Fruit fly (Drosophila melanogaster) whole organism, embryonic: ENCODE measurements around the gene idc.

Experiments
- Abd-B ChIP-seq: fragments of 200-800 bp; sonication (Bioruptor generic); optimal IDR thresholded peaks from 2 replicates; lab custom pipeline; 2018; ENCODE audit warnings: missing biosample characterization, mild to moderate bottlenecking, missing genetic modification characterization, moderate library complexity
- Adf1 ChIP-seq: fragments of 200-800 bp; sonication (Bioruptor generic); IDR thresholded peaks from 2 replicates; pipeline ENCODE4 v1.3.6; 2022; ENCODE audit warnings: missing biosample characterization, missing genetic modification characterization
- Antp ChIP-seq: fragments of 200-800 bp; sonication (Bioruptor generic); optimal IDR thresholded peaks from 3 replicates; lab custom pipeline; 2016; ENCODE audit warnings: missing biosample characterization, missing genetic modification characterization
- BtbVII ChIP-seq: fragments of 200-800 bp; sonication (Bioruptor generic); optimal IDR thresholded peaks from 3 replicates; lab custom pipeline; 2017; ENCODE audit warnings: missing biosample characterization, mild to moderate bottlenecking, missing genetic modification characterization
- CG10147 ChIP-seq: fragments of 200-800 bp; sonication (Bioruptor generic); optimal IDR thresholded peaks from 2 replicates; lab custom pipeline; 2019; ENCODE audit warnings: missing biosample characterization, mild to moderate bottlenecking, missing genetic modification characterization, moderate library complexity
- CG10366 ChIP-seq: fragments of 200-800 bp; sonication (Bioruptor generic); IDR thresholded peaks from 2 replicates; pipeline ENCODE4 v1.3.6; 2022; ENCODE audit warnings: missing biosample characterization, missing genetic modification characterization
- CG10979 ChIP-seq: fragments of 200-800 bp; sonication (Bioruptor generic); optimal IDR thresholded peaks from 2 replicates; lab custom pipeline; 2018; ENCODE audit warnings: missing biosample characterization, mild to moderate bottlenecking, missing genetic modification characterization, moderate library complexity
- CG11085 ChIP-seq: fragments of 200-800 bp; sonication (Bioruptor generic); IDR thresholded peaks from 2 replicates; pipeline ENCODE4 v1.3.6; 2022; ENCODE audit warnings: missing biosample characterization, missing genetic modification characterization
- CG11723 ChIP-seq: fragments of 200-800 bp; sonication (Bioruptor generic); optimal IDR thresholded peaks from 2 replicates; lab custom pipeline; 2017; ENCODE audit warnings: missing biosample characterization, mild to moderate bottlenecking, missing genetic modification characterization
- CG15479 ChIP-seq: fragments of 200-800 bp; sonication (Bioruptor generic); optimal IDR thresholded peaks from 3 replicates; lab custom pipeline; 2019; ENCODE audit warnings: missing biosample characterization, mild to moderate bottlenecking, missing genetic modification characterization, moderate library complexity
- CG16815 ChIP-seq: fragments of 200-800 bp; sonication (Bioruptor generic); optimal IDR thresholded peaks from 3 replicates; lab custom pipeline; 2017; ENCODE audit warnings: missing biosample characterization, mild to moderate bottlenecking, missing genetic modification characterization
- CG17328 ChIP-seq: fragments of 200-800 bp; sonication (Bioruptor generic); IDR thresholded peaks from 2 replicates; pipeline ENCODE4 v1.3.6; 2022; ENCODE audit warnings: missing biosample characterization, missing genetic modification characterization
- CG17361 ChIP-seq: fragments of 200-800 bp; sonication (Bioruptor generic); IDR thresholded peaks from 3 replicates; pipeline ENCODE4 v1.3.6; 2022; ENCODE audit warnings: missing biosample characterization, missing genetic modification characterization
- CG1832 ChIP-seq: fragments of 200-800 bp; sonication (Bioruptor generic); optimal IDR thresholded peaks from 2 replicates; lab custom pipeline; 2017; ENCODE audit warnings: missing biosample characterization, mild to moderate bottlenecking, missing genetic modification characterization, inconsistent platforms
- CG18764 ChIP-seq: fragments of 200-800 bp; sonication (Bioruptor generic); optimal IDR thresholded peaks from 3 replicates; lab custom pipeline; 2016; ENCODE audit warnings: missing biosample characterization, missing genetic modification characterization
- CG34422 ChIP-seq: fragments of 200-800 bp; sonication (Bioruptor generic); IDR thresholded peaks from 3 replicates; pipeline ENCODE4 v1.3.6; 2022; ENCODE audit warnings: missing biosample characterization, missing genetic modification characterization
- CG3726 ChIP-seq: fragments of 200-800 bp; sonication (Bioruptor generic); IDR thresholded peaks from 3 replicates; pipeline ENCODE4, ENCODE4 v1.3.6; 2022; ENCODE audit warnings: missing biosample characterization, missing genetic modification characterization
- CG4424 ChIP-seq: fragments of 200-800 bp; sonication (Bioruptor generic); optimal IDR thresholded peaks from 3 replicates; lab custom pipeline; 2016; ENCODE audit warnings: missing biosample characterization, missing genetic modification characterization
- CG4730 ChIP-seq: fragments of 200-800 bp; sonication (Bioruptor generic); IDR thresholded peaks from 2 replicates; pipeline ENCODE4 v1.3.6; 2022; ENCODE audit warnings: missing biosample characterization, missing genetic modification characterization
- CG4854 ChIP-seq: fragments of 200-800 bp; sonication (Bioruptor generic); optimal IDR thresholded peaks from 2 replicates; lab custom pipeline; 2016; ENCODE audit warnings: missing biosample characterization, missing genetic modification characterization, inconsistent platforms
- CG6175 ChIP-seq: fragments of 200-800 bp; sonication (Bioruptor generic); IDR thresholded peaks from 3 replicates; pipeline ENCODE4 v1.3.6; 2022; ENCODE audit warnings: missing biosample characterization, missing genetic modification characterization
- CG6689 ChIP-seq: fragments of 200-800 bp; sonication (Bioruptor generic); IDR thresholded peaks from 2 replicates; pipeline ENCODE4 v1.3.6; 2022; ENCODE audit warnings: missing biosample characterization, missing genetic modification characterization
- CG6765 ChIP-seq: fragments of 200-800 bp; sonication (Bioruptor generic); optimal IDR thresholded peaks from 3 replicates; lab custom pipeline; 2017; ENCODE audit warnings: missing biosample characterization, mild to moderate bottlenecking, missing genetic modification characterization
- CG6791 ChIP-seq: fragments of 200-800 bp; sonication (Bioruptor generic); IDR thresholded peaks from 3 replicates; pipeline ENCODE4 v1.3.6; 2022; ENCODE audit warnings: missing biosample characterization, missing genetic modification characterization; ENCODE audit not compliant: partially characterized antibody
- CG7357 ChIP-seq: fragments of 200-800 bp; sonication (Bioruptor generic); IDR thresholded peaks from 3 replicates; pipeline ENCODE4 v1.3.6; 2022; ENCODE audit warnings: missing biosample characterization, missing genetic modification characterization
- CG7372 ChIP-seq: fragments of 200-800 bp; sonication (Bioruptor generic); IDR thresholded peaks from 2 replicates; pipeline ENCODE4 v1.3.6; 2022; ENCODE audit warnings: missing biosample characterization, missing genetic modification characterization
- CG9609 ChIP-seq: fragments of 200-800 bp; sonication (Bioruptor generic); optimal IDR thresholded peaks from 3 replicates; lab custom pipeline; 2016; ENCODE audit warnings: missing biosample characterization, missing genetic modification characterization
- CG9817 ChIP-seq: fragments of 200-800 bp; sonication (Bioruptor generic); optimal IDR thresholded peaks from 2 replicates; lab custom pipeline; 2018; ENCODE audit warnings: missing biosample characterization, mild to moderate bottlenecking, missing genetic modification characterization, moderate library complexity
- Dek ChIP-seq: fragments of 200-800 bp; sonication (Bioruptor generic); optimal IDR thresholded peaks from 3 replicates; lab custom pipeline; 2019; ENCODE audit warnings: missing biosample characterization, mild to moderate bottlenecking, missing genetic modification characterization, moderate library complexity
- Dll ChIP-seq: fragments of 200-800 bp; sonication (Bioruptor generic); IDR thresholded peaks from 4 replicates; pipeline ENCODE4 v1.3.6; 2022; ENCODE audit warnings: missing biosample characterization, missing genetic modification characterization; ENCODE audit not compliant: partially characterized antibody
- Elba2 ChIP-seq: fragments of 200-800 bp; sonication (Bioruptor generic); optimal IDR thresholded peaks from 3 replicates; lab custom pipeline; 2016; ENCODE audit warnings: missing biosample characterization, missing genetic modification characterization
- Fer1 ChIP-seq: fragments of 200-800 bp; sonication (Bioruptor generic); optimal IDR thresholded peaks from 2 replicates; lab custom pipeline; 2017; ENCODE audit warnings: missing biosample characterization, mild to moderate bottlenecking, missing genetic modification characterization
- Fer3 ChIP-seq: fragments of 200-800 bp; sonication (Bioruptor generic); optimal IDR thresholded peaks from 2 replicates; lab custom pipeline; 2018; ENCODE audit warnings: missing biosample characterization, mild to moderate bottlenecking, missing genetic modification characterization, moderate library complexity
- H15 ChIP-seq: fragments of 200-800 bp; sonication (Bioruptor generic); IDR thresholded peaks from 3 replicates; pipeline ENCODE4 v1.3.6; 2022; ENCODE audit warnings: missing biosample characterization, missing genetic modification characterization
- NFAT ChIP-seq: fragments of 200-800 bp; sonication (Bioruptor generic); IDR thresholded peaks from 2 replicates; pipeline ENCODE4 v1.3.6; 2022; ENCODE audit warnings: missing biosample characterization, missing genetic modification characterization
- Nf-YB ChIP-seq: fragments of 200-800 bp; sonication (Bioruptor generic); optimal IDR thresholded peaks from 3 replicates; lab custom pipeline; 2019; ENCODE audit warnings: missing biosample characterization, mild to moderate bottlenecking, missing genetic modification characterization, moderate library complexity
- Sin3A ChIP-seq: fragments of >200 bp; optimal IDR thresholded peaks from 2 replicates; lab custom pipeline; 2018
- ap ChIP-seq: fragments of 200-800 bp; sonication (Bioruptor generic); IDR thresholded peaks from 2 replicates; pipeline ENCODE4 v1.3.6; 2022; ENCODE audit warnings: missing biosample characterization, missing genetic modification characterization
- bsh ChIP-seq, 2 experiments: fragments of 200-800 bp; sonication (Bioruptor generic); optimal IDR thresholded peaks; 2 replicates each; lab custom pipeline; 2017 to 2018; ENCODE audit warnings: mild to moderate bottlenecking in 2 of 2, missing biosample characterization in 2 of 2, missing genetic modification characterization in 2 of 2, moderate library complexity in 1 of 2
- cwo ChIP-seq: fragments of 200-800 bp; sonication (Bioruptor generic); optimal IDR thresholded peaks from 3 replicates; lab custom pipeline; 2017; ENCODE audit warnings: missing biosample characterization, missing genetic modification characterization, mild to moderate bottlenecking, moderate library complexity, missing genetic modification reagents
- jigr1 ChIP-seq: fragments of 200-800 bp; sonication (Bioruptor generic); IDR thresholded peaks from 3 replicates; pipeline ENCODE4 v1.3.6; 2022; ENCODE audit warnings: missing biosample characterization, missing genetic modification characterization
- jumu ChIP-seq: fragments of 200-800 bp; sonication (Bioruptor generic); optimal IDR thresholded peaks from 3 replicates; lab custom pipeline; 2016; ENCODE audit warnings: missing biosample characterization, missing genetic modification characterization
- lbe ChIP-seq: fragments of 200-800 bp; sonication (Bioruptor generic); optimal IDR thresholded peaks from 2 replicates; lab custom pipeline; 2016; ENCODE audit warnings: missing biosample characterization, mild to moderate bottlenecking, missing genetic modification characterization
- mam ChIP-seq: fragments of 200-800 bp; sonication (Bioruptor generic); optimal IDR thresholded peaks from 3 replicates; lab custom pipeline; 2016; ENCODE audit warnings: missing biosample characterization, missing genetic modification characterization
- org-1 ChIP-seq: fragments of 200-800 bp; sonication (Bioruptor generic); optimal IDR thresholded peaks from 2 replicates; lab custom pipeline; 2017; ENCODE audit warnings: missing biosample characterization, missing genetic modification characterization
- sens ChIP-seq: fragments of 200-800 bp; sonication (Bioruptor generic); peaks from one replicate; lab custom pipeline; 2016; ENCODE audit warnings: missing biosample characterization, missing genetic modification characterization
- slbo ChIP-seq: fragments of 200-800 bp; sonication (Bioruptor generic); IDR thresholded peaks from 2 replicates; pipeline ENCODE4 v1.3.6; 2022; ENCODE audit warnings: missing biosample characterization, missing genetic modification characterization
- ssp ChIP-seq: fragments of 200-800 bp; sonication (Bioruptor generic); IDR thresholded peaks from 2 replicates; pipeline ENCODE4 v1.3.6; 2022; ENCODE audit warnings: missing biosample characterization, missing genetic modification characterization
- unpg ChIP-seq: fragments of 200-800 bp; sonication (Bioruptor generic); optimal IDR thresholded peaks from 3 replicates; lab custom pipeline; 2018; ENCODE audit warnings: missing biosample characterization, mild to moderate bottlenecking, missing genetic modification characterization, moderate library complexity

Gene idc

dm6 chr3R:20031043-20031763, 420 bp upstream of the idc start, which contains the start of gene trem (continued):
- TF ChIP-seq Elba2 (no peak), CG9817 (tag; lab: Kevin White, UChicago) (peak; percentile 84), CG9609 (peak; percentile 10), Adf1 (GFP tag; lab: Robert Waterston, UW) (no peak), sens (GFP tag; lab: Kevin White, UChicago) (peak; percentile 82), CG10366 (GFP tag; lab: Robert Waterston, UW) (peak; percentile 63), CG10979 (tag; lab: Kevin White, UChicago) (peak; percentile 63), CG15479 (GFP tag; lab: Kevin White, UChicago) (peak; percentile 1), CG11085 (GFP tag; lab: Robert Waterston, UW) (peak; percentile 56), Sin3A (lab: Kevin White, UChicago) (peak; percentile 0), Fer1 (GFP tag; lab: Kevin White, UChicago) (peak; percentile 8), CG6791 (GFP tag; lab: Robert Waterston, UW) (no peak), CG4854 (GFP tag; lab: Kevin White, UChicago) (peak; percentile 70), CG11723 (GFP tag; lab: Kevin White, UChicago) (peak; percentile 54), bsh (GFP tag; optimal IDR thresholded peaks at IDR 0.05; lab: Kevin White, UChicago) (peak; percentile 29 to 62), CG3726 (GFP tag; lab: Robert Waterston, UW) (peak; percentile 57; the same call in 1 of the 3 replicates), CG17328 (GFP tag; lab: Robert Waterston, UW) (peak; percentile 13; the same call in 1 of the 2 replicates), Dll (GFP tag; lab: Robert Waterston, UW) (0 out of 4 replicates have a peak, but pooled peaks have one; percentile 2), Fer3 (peak; percentile 63), H15 (peak; percentile 33; the same call in 1 of the 3 replicates), jumu (GFP tag; lab: Kevin White, UChicago) (no peak), CG6175 (peak; percentile 31; the same call in 1 of the 3 replicates), mam (GFP tag; lab: Kevin White, UChicago) (peak; percentile 73), CG7372 (GFP tag; lab: Robert Waterston, UW) (peak; percentile 57), CG17361 (peak; percentile 95), lbe (GFP tag; lab: Kevin White, UChicago) (no peak), CG7357 (GFP tag; lab: Robert Waterston, UW) (peak; percentile 55; the same call in 1 of the 3 replicates), unpg (peak; percentile 61), org-1 (peak; percentile 30), BtbVII (GFP tag; lab: Kevin White, UChicago) (peak; percentile 56), Abd-B (peak; percentile 82), Nf-YB (GFP tag; lab: Kevin White, UChicago) (peak; percentile 45), Antp (GFP tag; lab: Kevin White, UChicago) (peak; percentile 10), Dek (tag; lab: Kevin White, UChicago) (peak; percentile 75), NFAT (GFP tag; lab: Robert Waterston, UW) (peak; percentile 66), CG34422 (GFP tag; lab: Robert Waterston, UW) (peak; percentile 51; the same call in 2 of the 3 replicates), CG18764 (GFP tag; lab: Kevin White, UChicago) (peak; percentile 51), cwo (peak; percentile 39), CG4730 (GFP tag; lab: Robert Waterston, UW) (no peak; the same call in none of the 2 replicates), ssp (GFP tag; lab: Robert Waterston, UW) (peak; percentile 75; the same call in 1 of the 2 replicates), CG6689 (GFP tag; lab: Robert Waterston, UW) (peak; percentile 57; the same call in 1 of the 2 replicates), CG6765 (GFP tag; lab: Kevin White, UChicago) (peak; percentile 19), CG16815 (GFP tag; lab: Kevin White, UChicago) (peak; percentile 88), ap (GFP tag; lab: Robert Waterston, UW) (0 out of 2 replicates have a peak, but pooled peaks have one; percentile 31), CG10147 (GFP tag; lab: Kevin White, UChicago) (peak; percentile 51), jigr1 (GFP tag; lab: Robert Waterston, UW) (peak; percentile 74; the same call in 2 of the 3 replicates), CG4424 (GFP tag; lab: Kevin White, UChicago) (peak; percentile 96), slbo (peak; percentile 91), CG1832 (GFP tag; lab: Kevin White, UChicago) (no peak)
